Worm (Caenorhabditis elegans): ENCODE results near the gene K11H12.11.

The K11H12.11 gene

DNA sequence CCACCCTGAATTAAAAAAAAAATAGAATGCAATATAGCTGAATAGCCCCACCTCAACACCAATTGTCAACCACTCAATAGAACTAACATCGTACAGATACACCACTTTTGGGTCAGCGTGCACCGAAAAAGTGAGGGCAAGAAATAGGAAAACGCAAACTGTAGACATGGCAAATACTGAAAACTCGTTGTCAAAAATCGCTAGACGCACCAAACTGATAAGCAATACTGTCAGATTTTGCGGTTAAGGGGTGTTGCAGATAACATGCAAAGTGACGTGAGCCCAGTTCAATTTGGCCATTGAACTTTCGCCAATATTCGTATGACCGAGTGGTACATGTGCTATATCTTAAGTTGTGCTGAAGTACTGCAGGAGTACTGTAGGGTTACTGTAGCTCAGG lies 3.0 kb upstream of the K11H12.11 start, which contains the start of gene K11H12.3 (continued):
- no peak for TF ChIP-seq F44E2.7 (GFP tag; IDR thresholded peaks at IDR 0.05)
- no peak for TF ChIP-seq arid-1 (GFP tag; conservative IDR thresholded peaks at IDR 0.05)
- TF ChIP-seq nhr-237 (tag; optimal IDR thresholded peaks at IDR 0.05) = no peak
- TF ChIP-seq spr-1 (tag; optimal IDR thresholded peaks at IDR 0.05) = no peak
- TF ChIP-seq ztf-11 (tag; optimal IDR thresholded peaks at IDR 0.05) = no peak
- TF ChIP-seq ztf-7 (tag; optimal IDR thresholded peaks at IDR 0.05) = no peak
- no peak for TF ChIP-seq vab-7 (GFP tag; IDR thresholded peaks at IDR 0.05)

DNA sequence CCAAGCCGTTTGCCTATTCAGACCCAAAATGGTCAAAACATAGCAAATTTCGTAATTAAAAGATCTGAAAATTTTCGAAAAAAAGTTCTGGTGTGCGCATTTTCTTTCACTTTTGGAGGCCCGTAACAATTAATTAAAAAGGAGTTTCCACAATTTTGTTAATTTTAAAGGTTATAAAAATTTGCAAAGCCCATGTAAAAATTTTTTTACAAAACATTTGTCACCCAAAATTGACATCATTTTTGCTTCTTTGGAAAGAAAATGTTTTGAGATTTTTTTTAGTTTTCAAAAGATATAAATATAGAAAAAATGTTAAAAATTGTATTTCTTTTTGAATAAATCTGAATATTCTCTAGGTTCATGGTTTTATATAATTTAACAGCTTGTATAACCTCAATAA lies 3.4 kb downstream of the K11H12.11 start, which contains the start of gene K11H12.6:
K11H12.6 (plus strand) TSS at position 301 of the 400 bp plus-strand sequence.
- TF ChIP-seq dmd-6 (GFP tag; IDR thresholded peaks at IDR 0.05) (no peak), daf-8 (GFP tag; IDR thresholded peaks at IDR 0.05) (no peak), Y105C5A.15 (GFP tag; IDR thresholded peaks at IDR 0.05) (no peak), dmd-8 (GFP tag; IDR thresholded peaks at IDR 0.05) (no peak), ztf-11 (tag; optimal IDR thresholded peaks at IDR 0.05) (no peak)

- TF ChIP-seq nhr-10 (tag; optimal IDR thresholded peaks at IDR 0.05) (no peak), daf-8 (GFP tag; IDR thresholded peaks at IDR 0.05) (no peak), zfp-3 (GFP tag; conservative IDR thresholded peaks at IDR 0.05) (no peak), unc-62 (GFP tag; optimal IDR thresholded peaks at IDR 0.05 in 1 of 2) (no peak), unc-62 (tag; optimal IDR thresholded peaks at IDR 0.05) (no peak), zip-11 (GFP tag; IDR thresholded peaks at IDR 0.05) (no peak), ceh-44 (GFP tag; IDR thresholded peaks at IDR 0.05) (no peak), ceh-32 (tag; optimal IDR thresholded peaks at IDR 0.05; ENCODE audit: poor library complexity) (no peak), pqm-1 (tag; optimal IDR thresholded peaks at IDR 0.05) (no peak), lin-1 (GFP tag; IDR thresholded peaks at IDR 0.05) (no peak), daf-12 (tag; optimal IDR thresholded peaks at IDR 0.05) (no peak), tag-97 (GFP tag; IDR thresholded peaks at IDR 0.05) (no peak), egl-43 (GFP tag; IDR thresholded peaks at IDR 0.05) (no peak), ZK337.2 (GFP tag; IDR thresholded peaks at IDR 0.05) (no peak), F44E2.7 (GFP tag; IDR thresholded peaks at IDR 0.05) (no peak), Y75B8A.6 (GFP tag; IDR thresholded peaks at IDR 0.05) (no peak), fkh-10 (GFP tag; optimal IDR thresholded peaks at IDR 0.05) (no peak), Y5F2A.4 (GFP tag; optimal IDR thresholded peaks at IDR 0.05) (no peak), nhr-76 (tag; optimal IDR thresholded peaks at IDR 0.05) (no peak), nhr-42 (GFP tag; IDR thresholded peaks at IDR 0.05) (no peak), nhr-111 (GFP tag; optimal IDR thresholded peaks at IDR 0.05) (no peak)
Measured at ce11 chrIV:665225-665624, 5.1 kb downstream of the K11H12.11 start, which contains the start of gene K11H12.7. Gene K11H12.7, plus strand, starts transcription at chrIV:665525.

- TF ChIP-seq zip-11 (GFP tag; IDR thresholded peaks at IDR 0.05) (no peak), lsy-2 (tag; optimal IDR thresholded peaks at IDR 0.05) (peak in 1 of 2 experiments; percentile 25), Y5F2A.4 (GFP tag; optimal IDR thresholded peaks at IDR 0.05) (no peak), tag-97 (GFP tag; IDR thresholded peaks at IDR 0.05) (no peak), daf-19 (GFP tag; conservative IDR thresholded peaks at IDR 0.05) (no peak), rbr-2 (tag; optimal IDR thresholded peaks at IDR 0.05) (no peak), hmg-1.1 (GFP tag; IDR thresholded peaks at IDR 0.05) (0 out of 2 replicates have a peak, but pooled peaks have one; percentile 4), madf-9 (GFP tag; conservative IDR thresholded peaks at IDR 0.05) (no peak), mep-1 (tag; optimal IDR thresholded peaks at IDR 0.05) (peak; percentile 57), unc-62 (GFP tag; optimal IDR thresholded peaks at IDR 0.05 in 1 of 2) (peak in 1 of 2 experiments; percentile 69), unc-62 (tag; optimal IDR thresholded peaks at IDR 0.05) (no peak), ceh-32 (tag; optimal IDR thresholded peaks at IDR 0.05; ENCODE audit: poor library complexity) (no peak), unc-39 (tag; optimal IDR thresholded peaks at IDR 0.05) (no peak), pha-4 (GFP tag; IDR thresholded peaks at IDR 0.05) (no peak), pha-4 (tag; optimal IDR thresholded peaks at IDR 0.05) (no peak), nhr-25 (tag; optimal IDR thresholded peaks at IDR 0.05; ENCODE audit: borderline replicate concordance, insufficient read depth) (peak; percentile 12), php-3 (GFP tag; IDR thresholded peaks at IDR 0.05) (no peak), tra-1 (GFP tag; IDR thresholded peaks at IDR 0.05) (0 out of 2 replicates have a peak, but pooled peaks have one; percentile 32), ceh-20 (GFP tag; IDR thresholded peaks at IDR 0.05) (peak; percentile 60), snpc-1.2 (GFP tag; IDR thresholded peaks at IDR 0.05) (no peak), nhr-11 (tag; optimal IDR thresholded peaks at IDR 0.05) (no peak), zfp-2 (tag; optimal IDR thresholded peaks at IDR 0.05) (no peak), nhr-28 (tag; optimal IDR thresholded peaks at IDR 0.05) (peak; percentile 21)
Measured at ce11 chrIV:664122-664521, 6.2 kb downstream of the K11H12.11 start.

All from whole organism, L4 larva.